Worm (Caenorhabditis elegans) whole organism, early embryonic: ENCODE measurements around the gene vha-12.

Experiments
- ama-1 ChIP-seq: fragments of 150-350 bp; optimal IDR thresholded peaks from 2 replicates; lab custom pipeline; 2014
- ceh-36 ChIP-seq: sonication (generic microtip); optimal IDR thresholded peaks from 2 replicates; lab custom pipeline; 2016; ENCODE audit warnings: missing genetic modification characterization, inconsistent platforms, missing compliant biosample characterization
- ets-7 ChIP-seq: sonication (generic microtip); optimal IDR thresholded peaks from 2 replicates; lab custom pipeline; 2016; ENCODE audit warnings: missing genotype, missing genetic modification characterization, missing compliant biosample characterization
- sea-1 ChIP-seq: fragments of 200-800 bp; sonication (Bioruptor generic); conservative IDR thresholded peaks from 2 replicates; pipeline ENCODE4 v1.3.6; 2022; ENCODE audit warnings: missing genetic modification characterization, missing compliant biosample characterization
- tbx-37 ChIP-seq: fragments of 200-800 bp; sonication (Bioruptor generic); conservative IDR thresholded peaks from 2 replicates; pipeline ENCODE4 v1.3.6; 2022; ENCODE audit warnings: missing genetic modification reagents, missing genetic modification characterization, missing compliant biosample characterization

- no peak for TF ChIP-seq ama-1
- TF ChIP-seq ceh-36 (tag; lab: Kevin White, UChicago): no peak
- TF ChIP-seq ets-7 (tag; lab: Kevin White, UChicago): no peak
- no peak for TF ChIP-seq sea-1
- TF ChIP-seq tbx-37 (GFP tag; lab: Robert Waterston, UW): no peak
Measured at ce11 chrX:4186656-4187055, 4.2 kb upstream of the vha-12 start, which contains the start of gene mrp-6.
